Worm (Caenorhabditis elegans) whole organism, young adult: ENCODE results near the gene memo-1.

Source experiments
- B0261.1 ChIP-seq: sonication (generic microtip); optimal IDR thresholded peaks from 2 replicates; lab custom pipeline; 2016; ENCODE audit warnings: mild to moderate bottlenecking, missing genetic modification characterization, moderate library complexity, missing compliant biosample characterization
- C06A6.2 ChIP-seq: fragments of 200-800 bp; sonication (Bioruptor generic); conservative IDR thresholded peaks from 2 replicates; pipeline ENCODE4 v1.3.6; 2022; ENCODE audit warnings: missing genetic modification characterization, missing compliant biosample characterization
- C17E4.6 ChIP-seq: fragments of 200-800 bp; sonication (Bioruptor generic); IDR thresholded peaks from 2 replicates; pipeline ENCODE4 v1.3.6; 2022; ENCODE audit warnings: missing genetic modification reagents, missing genetic modification characterization, missing compliant biosample characterization
- F49E8.2 ChIP-seq: sonication (generic microtip); optimal IDR thresholded peaks from 3 replicates; lab custom pipeline; 2017; ENCODE audit warnings: missing genetic modification characterization, mild to moderate bottlenecking, missing compliant biosample characterization, antibody characterized with exemption, moderate library complexity; ENCODE audit not compliant: insufficient read depth
- F52B5.7 ChIP-seq: sonication (generic microtip); optimal IDR thresholded peaks from 2 replicates; lab custom pipeline; 2016; ENCODE audit warnings: mild to moderate bottlenecking, missing genetic modification characterization, missing compliant biosample characterization
- F55B11.4 ChIP-seq: sonication (generic microtip); optimal IDR thresholded peaks from 2 replicates; lab custom pipeline; 2016; ENCODE audit warnings: missing compliant biosample characterization, missing genetic modification characterization, borderline replicate concordance; ENCODE audit not compliant: insufficient read depth
- T26A5.8 ChIP-seq: sonication (generic microtip); optimal IDR thresholded peaks from 2 replicates; lab custom pipeline; 2016; ENCODE audit warnings: missing genetic modification characterization, missing compliant biosample characterization
- Y53G8AR.9 ChIP-seq: fragments of 200-800 bp; sonication (Bioruptor generic); conservative IDR thresholded peaks from 2 replicates; pipeline ENCODE4 v1.3.6; 2022; ENCODE audit warnings: missing genetic modification reagents, missing genetic modification characterization, missing compliant biosample characterization
- Y67H2A.10 ChIP-seq: fragments of 200-800 bp; sonication (Bioruptor generic); conservative IDR thresholded peaks from 2 replicates; pipeline ENCODE4 v1.3.6; 2022; ENCODE audit warnings: missing genetic modification reagents, missing genetic modification characterization, missing compliant biosample characterization
- Y95B8A.8 ChIP-seq: fragments of 200-800 bp; sonication (Bioruptor generic); IDR thresholded peaks from 2 replicates; pipeline ENCODE4 v1.3.6; 2022; ENCODE audit warnings: missing genetic modification reagents, missing genetic modification characterization, missing compliant biosample characterization
- aptf-3 ChIP-seq: fragments of 200-800 bp; sonication (Bioruptor generic); IDR thresholded peaks from 2 replicates; pipeline ENCODE4 v1.3.6; 2022; ENCODE audit warnings: missing genetic modification characterization, missing compliant biosample characterization
- attf-5 ChIP-seq: fragments of 200-800 bp; sonication (Bioruptor generic); optimal IDR thresholded peaks from 2 replicates; lab custom pipeline; 2018; ENCODE audit warnings: mild to moderate bottlenecking, missing genetic modification characterization, missing compliant biosample characterization
- attf-6 ChIP-seq: fragments of 200-800 bp; sonication (Bioruptor generic); IDR thresholded peaks from 2 replicates; pipeline ENCODE4 v1.3.6; 2022; ENCODE audit warnings: missing genetic modification reagents, missing genetic modification characterization, missing compliant biosample characterization
- ccch-3 ChIP-seq: fragments of 200-800 bp; sonication (Bioruptor generic); optimal IDR thresholded peaks from 2 replicates; lab custom pipeline; 2018; ENCODE audit warnings: mild to moderate bottlenecking, missing genetic modification characterization, missing compliant biosample characterization
- cebp-1 ChIP-seq, 2 experiments: fragments of 200-800 bp in 1 of 2; sonication (Bioruptor generic) in 1 of 2; sonication (generic microtip) in 1 of 2; IDR thresholded peaks in 1 of 2; optimal IDR thresholded peaks in 1 of 2; 2 replicates each; pipeline versions ENCODE4 v1.3.6 to Lab custom; 2017 to 2022; ENCODE audit warnings: missing compliant biosample characterization in 2 of 2, missing genetic modification characterization in 2 of 2, mild to moderate bottlenecking in 1 of 2, missing genetic modification reagents in 1 of 2, moderate library complexity in 1 of 2
- ceh-100 ChIP-seq: fragments of 200-800 bp; sonication (Bioruptor generic); IDR thresholded peaks from 2 replicates; pipeline ENCODE4 v1.3.6; 2022; ENCODE audit warnings: missing genetic modification reagents, missing genetic modification characterization, missing compliant biosample characterization
- chd-7 ChIP-seq: sonication (generic microtip); optimal IDR thresholded peaks from 2 replicates; lab custom pipeline; 2016; ENCODE audit warnings: mild to moderate bottlenecking, missing genetic modification characterization, moderate library complexity, missing compliant biosample characterization
- dox-1 ChIP-seq: fragments of 200-800 bp; sonication (Bioruptor generic); IDR thresholded peaks from 2 replicates; pipeline ENCODE4 v1.3.6; 2022; ENCODE audit warnings: missing genetic modification reagents, missing genetic modification characterization, missing compliant biosample characterization
- dpff-1 ChIP-seq: sonication (generic microtip); optimal IDR thresholded peaks from 2 replicates; lab custom pipeline; 2017; ENCODE audit warnings: mild to moderate bottlenecking, missing genetic modification characterization, missing compliant biosample characterization
- egl-44 ChIP-seq: fragments of 200-800 bp; sonication (Bioruptor generic); IDR thresholded peaks from 2 replicates; pipeline ENCODE4 v1.3.6; 2022; ENCODE audit warnings: missing genetic modification reagents, missing genetic modification characterization, missing compliant biosample characterization
- fkh-3 ChIP-seq: sonication (generic microtip); optimal IDR thresholded peaks from 2 replicates; lab custom pipeline; 2016; ENCODE audit warnings: mild to moderate bottlenecking, missing genetic modification characterization, missing compliant biosample characterization
- him-1 ChIP-seq: sonication (generic microtip); optimal IDR thresholded peaks from 2 replicates; lab custom pipeline; 2016; ENCODE audit warnings: missing genotype, missing genetic modification reagents, missing genetic modification characterization, missing compliant biosample characterization
- hrde-1 ChIP-seq: sonication (generic microtip); optimal IDR thresholded peaks from 2 replicates; lab custom pipeline; 2016; ENCODE audit warnings: missing genetic modification characterization, mild to moderate bottlenecking, missing compliant biosample characterization, moderate library complexity, missing genotype, missing genetic modification reagents, borderline replicate concordance
- lin-26 ChIP-seq: fragments of 200-800 bp; sonication (Bioruptor generic); IDR thresholded peaks from 2 replicates; pipeline ENCODE4 v1.3.6; 2022; ENCODE audit warnings: missing genetic modification reagents, missing genetic modification characterization, missing compliant biosample characterization
- lin-54 ChIP-seq: fragments of 200-800 bp; sonication (Bioruptor generic); optimal IDR thresholded peaks from 2 replicates; lab custom pipeline; 2018; ENCODE audit warnings: mild to moderate bottlenecking, missing genetic modification characterization, missing compliant biosample characterization
- lsl-1 ChIP-seq: fragments of 200-800 bp; sonication (Bioruptor generic); optimal IDR thresholded peaks from 2 replicates; lab custom pipeline; 2018; ENCODE audit warnings: mild to moderate bottlenecking, missing genetic modification characterization, moderate library complexity, missing compliant biosample characterization
- lsy-27 ChIP-seq: sonication (generic microtip); optimal IDR thresholded peaks from 2 replicates; lab custom pipeline; 2017; ENCODE audit warnings: missing genetic modification characterization, mild to moderate bottlenecking, missing compliant biosample characterization, antibody characterized with exemption, missing genotype, borderline replicate concordance; ENCODE audit not compliant: insufficient read depth
- madf-3 ChIP-seq: fragments of 200-800 bp; sonication (Bioruptor generic); IDR thresholded peaks from 2 replicates; pipeline ENCODE4 v1.3.6; 2022; ENCODE audit warnings: missing genetic modification reagents, missing genetic modification characterization, missing compliant biosample characterization
- madf-6 ChIP-seq: fragments of 200-800 bp; sonication (Bioruptor generic); IDR thresholded peaks from 2 replicates; pipeline ENCODE4 v1.3.6; 2022; ENCODE audit warnings: missing genetic modification reagents, missing genetic modification characterization, missing compliant biosample characterization
- mcd-1 ChIP-seq: fragments of 200-800 bp; sonication (Bioruptor generic); IDR thresholded peaks from 2 replicates; pipeline ENCODE4 v1.3.6; 2022; ENCODE audit warnings: missing genetic modification reagents, missing genetic modification characterization, missing compliant biosample characterization
- nfyb-1 ChIP-seq: fragments of 200-800 bp; sonication (Bioruptor generic); IDR thresholded peaks from 2 replicates; pipeline ENCODE4 v1.3.6; 2022; ENCODE audit warnings: missing genetic modification reagents, missing genetic modification characterization, missing compliant biosample characterization
- nhr-120 ChIP-seq: fragments of 200-800 bp; sonication (Bioruptor generic); IDR thresholded peaks from 2 replicates; pipeline ENCODE4 v1.3.6; 2022; ENCODE audit warnings: missing genetic modification characterization, missing compliant biosample characterization
- pbrm-1 ChIP-seq: fragments of 200-800 bp; sonication (Bioruptor generic); IDR thresholded peaks from 2 replicates; pipeline ENCODE4 v1.3.6; 2022; ENCODE audit warnings: missing genetic modification reagents, missing genetic modification characterization, missing compliant biosample characterization
- repo-1 ChIP-seq: sonication (generic microtip); optimal IDR thresholded peaks from 2 replicates; lab custom pipeline; 2017; ENCODE audit warnings: mild to moderate bottlenecking, missing genetic modification characterization, missing compliant biosample characterization
- rpc-1 ChIP-seq, 2 experiments: fragments of 150-350 bp in 1 of 2; sonication (generic microtip) in 1 of 2; optimal IDR thresholded peaks; 2 replicates each; lab custom pipeline; 2014 to 2018; ENCODE audit warnings: missing biosample characterization in 1 of 2, missing genetic modification characterization in 1 of 2, missing genetic modification reagents in 1 of 2, missing genotype in 1 of 2
- sdz-38 ChIP-seq: sonication (generic microtip); optimal IDR thresholded peaks from 2 replicates; lab custom pipeline; 2016; ENCODE audit warnings: missing genotype, missing genetic modification characterization, missing compliant biosample characterization
- snpc-4 ChIP-seq, 5 experiments: fragments of 150-350 bp in 1 of 5; sonication (generic microtip) in 4 of 5; optimal IDR thresholded peaks; 2 replicates each; lab custom pipeline; 2014 to 2018; ENCODE audit warnings: missing genetic modification characterization in 5 of 5, missing biosample characterization in 3 of 5, antibody characterized with exemption in 2 of 5, mild to moderate bottlenecking in 2 of 5, missing compliant biosample characterization in 2 of 5, missing genotype in 2 of 5, moderate library complexity in 2 of 5, missing genetic modification reagents in 1 of 5
- ztf-22 ChIP-seq: fragments of 200-800 bp; sonication (Bioruptor generic); optimal IDR thresholded peaks from 2 replicates; lab custom pipeline; 2018; ENCODE audit warnings: mild to moderate bottlenecking, missing genetic modification characterization, moderate library complexity, missing compliant biosample characterization
- ztf-26 ChIP-seq: sonication (generic microtip); optimal IDR thresholded peaks from 2 replicates; lab custom pipeline; 2017; ENCODE audit warnings: missing genetic modification characterization, missing compliant biosample characterization

Gene memo-1

ce11 chrV:7814601-7815000 lies 32.4 kb downstream of the memo-1 start, which contains the start of gene ZK742.6 (continued):
- no peak for TF ChIP-seq chd-7 (tag; lab: Kevin White, UChicago)
- TF ChIP-seq Y53G8AR.9 (GFP tag; lab: Robert Waterston, UW): 0 out of 2 replicates have a peak, but pooled peaks have one; percentile 50
- no peak for TF ChIP-seq aptf-3 (GFP tag; lab: Robert Waterston, UW)
- peak; percentile 41; the same call in 1 of the 2 replicates for TF ChIP-seq attf-6 (GFP tag; lab: Robert Waterston, UW)
- TF ChIP-seq B0261.1 (tag; lab: Kevin White, UChicago): no peak
- no peak for TF ChIP-seq Y95B8A.8
- peak; percentile 22 for TF ChIP-seq repo-1 (tag; lab: Kevin White, UChicago)
- no peak for TF ChIP-seq C17E4.6 (GFP tag; lab: Robert Waterston, UW)
- TF ChIP-seq ccch-3 (GFP tag; lab: Kevin White, UChicago): no peak
- TF ChIP-seq F52B5.7: no peak
- TF ChIP-seq pbrm-1: 0 out of 2 replicates have a peak, but pooled peaks have one; percentile 52
- no peak for TF ChIP-seq dpff-1 (tag; lab: Kevin White, UChicago)
- no peak for TF ChIP-seq lin-26 (GFP tag; lab: Robert Waterston, UW)
- no peak for TF ChIP-seq C06A6.2 (GFP tag; lab: Robert Waterston, UW)
- peak; percentile 57 for TF ChIP-seq madf-6 (GFP tag; lab: Robert Waterston, UW)
- TF ChIP-seq lsl-1 (GFP tag; lab: Kevin White, UChicago): no peak
- peak; percentile 53 for TF ChIP-seq hrde-1 (tag; lab: Kevin White, UChicago)
- TF ChIP-seq madf-3 (GFP tag; lab: Robert Waterston, UW): no peak
- peak; percentile 34 for TF ChIP-seq lin-54 (GFP tag; lab: Kevin White, UChicago)
- no peak for TF ChIP-seq cebp-1 (GFP tag; IDR thresholded peaks at IDR 0.05; lab: Robert Waterston, UW)
- TF ChIP-seq cebp-1 (tag; optimal IDR thresholded peaks at IDR 0.05; lab: Kevin White, UChicago): no peak
- TF ChIP-seq nhr-120 (GFP tag; lab: Robert Waterston, UW): no peak
- TF ChIP-seq lsy-27 (tag; lab: Kevin White, UChicago): no peak
- TF ChIP-seq attf-5 (GFP tag; lab: Kevin White, UChicago): no peak
- TF ChIP-seq mcd-1 (GFP tag; lab: Robert Waterston, UW): no peak
- TF ChIP-seq nfyb-1: no peak
- no peak for TF ChIP-seq F49E8.2 (tag; lab: Kevin White, UChicago)
- no peak for TF ChIP-seq ztf-26
- TF ChIP-seq him-1 (tag; lab: Kevin White, UChicago): peak; percentile 71
- TF ChIP-seq snpc-4 (GFP tag; optimal IDR thresholded peaks at IDR 0.05; lab: Kevin White, UChicago): no peak
- no peak for TF ChIP-seq snpc-4 (tag; optimal IDR thresholded peaks at IDR 0.05; lab: Kevin White, UChicago)
- TF ChIP-seq ztf-22: no peak
- no peak for TF ChIP-seq T26A5.8 (tag; lab: Kevin White, UChicago)
- no peak for TF ChIP-seq F55B11.4 (tag; lab: Kevin White, UChicago)
- TF ChIP-seq, all 124 proteins: peak for 14

ce11 chrV:7811758-7812157 lies 35.2 kb downstream of the memo-1 start, which contains the start of gene ZK742.4:
ZK742.4 (minus strand) TSS chrV:7811792.
- TF ChIP-seq repo-1 (tag; lab: Kevin White, UChicago) (no peak), Y67H2A.10 (GFP tag; lab: Robert Waterston, UW) (no peak), fkh-3 (tag; lab: Kevin White, UChicago) (no peak), egl-44 (GFP tag; lab: Robert Waterston, UW) (no peak), sdz-38 (tag; lab: Kevin White, UChicago) (no peak), rpc-1 (optimal IDR thresholded peaks at IDR 0.05; lab: Kevin White, UChicago) (no peak), rpc-1 (tag; optimal IDR thresholded peaks at IDR 0.05; lab: Kevin White, UChicago) (no peak), chd-7 (tag; lab: Kevin White, UChicago) (no peak), dpff-1 (tag; lab: Kevin White, UChicago) (no peak), ceh-100 (GFP tag; lab: Robert Waterston, UW) (no peak), dox-1 (GFP tag; lab: Robert Waterston, UW) (no peak)
